Worm (Caenorhabditis elegans) whole organism, young adult: ENCODE results near the gene clec-233.

ENCODE experiments used
- B0019.2 ChIP-seq: fragments of 200-800 bp; sonication (Bioruptor generic); conservative IDR thresholded peaks from 2 replicates; pipeline ENCODE4 v1.3.6; 2022; ENCODE audit warnings: missing genetic modification reagents, missing genetic modification characterization, missing compliant biosample characterization
- ama-1 ChIP-seq, 3 experiments: fragments of 150-350 bp in 1 of 3; sonication (generic microtip) in 2 of 3; optimal IDR thresholded peaks; 2 replicates each; lab custom pipeline; 2014 to 2018; ENCODE audit warnings: missing biosample characterization in 2 of 3, missing genetic modification characterization in 2 of 3, missing genetic modification reagents in 2 of 3
- attf-5 ChIP-seq: fragments of 200-800 bp; sonication (Bioruptor generic); optimal IDR thresholded peaks from 2 replicates; lab custom pipeline; 2018; ENCODE audit warnings: mild to moderate bottlenecking, missing genetic modification characterization, missing compliant biosample characterization
- cebp-2 ChIP-seq: fragments of 200-800 bp; sonication (Bioruptor generic); IDR thresholded peaks from 2 replicates; pipeline ENCODE4 v1.3.6; 2022; ENCODE audit warnings: missing genetic modification characterization, missing compliant biosample characterization
- ceh-27 ChIP-seq: fragments of 200-800 bp; sonication (Bioruptor generic); optimal IDR thresholded peaks from 2 replicates; lab custom pipeline; 2018; ENCODE audit warnings: mild to moderate bottlenecking, missing genetic modification characterization, moderate library complexity, missing compliant biosample characterization
- lag-1 ChIP-seq: fragments of 200-800 bp; sonication (Bioruptor generic); IDR thresholded peaks from 2 replicates; pipeline ENCODE4 v1.3.6; 2022; ENCODE audit warnings: missing genetic modification reagents, missing genetic modification characterization, missing compliant biosample characterization
- nfya-1 ChIP-seq: sonication (generic microtip); optimal IDR thresholded peaks from 2 replicates; lab custom pipeline; 2017; ENCODE audit warnings: antibody characterized with exemption, missing compliant biosample characterization, missing genetic modification characterization, borderline replicate concordance; ENCODE audit not compliant: insufficient read depth
- pha-4 ChIP-seq: fragments of 150-350 bp; sonication (generic microtip); optimal IDR thresholded peaks from 2 replicates; lab custom pipeline; 2014; ENCODE audit warnings: missing biosample characterization, missing genetic modification reagents, missing genetic modification characterization
- repo-1 ChIP-seq: sonication (generic microtip); optimal IDR thresholded peaks from 2 replicates; lab custom pipeline; 2017; ENCODE audit warnings: mild to moderate bottlenecking, missing genetic modification characterization, missing compliant biosample characterization
- snpc-1.1 ChIP-seq: sonication (generic microtip); optimal IDR thresholded peaks from 2 replicates; lab custom pipeline; 2017; ENCODE audit warnings: missing genetic modification characterization, mild to moderate bottlenecking, missing compliant biosample characterization, antibody characterized with exemption, moderate library complexity, missing genotype, missing genetic modification reagents; ENCODE audit not compliant: insufficient read depth
- snpc-3.4 ChIP-seq: sonication (generic microtip); optimal IDR thresholded peaks from 2 replicates; lab custom pipeline; 2017; ENCODE audit warnings: missing genetic modification characterization, mild to moderate bottlenecking, missing compliant biosample characterization, antibody characterized with exemption, moderate library complexity, missing genotype, missing genetic modification reagents
- unc-62 ChIP-seq: fragments of 150-350 bp; optimal IDR thresholded peaks from 2 replicates; lab custom pipeline; 2014; ENCODE audit warnings: missing biosample characterization, missing genetic modification reagents, missing genetic modification characterization
- ztf-25 ChIP-seq: fragments of 200-800 bp; sonication (Bioruptor generic); IDR thresholded peaks from 2 replicates; pipeline ENCODE4 v1.3.6; 2022; ENCODE audit warnings: missing genetic modification reagents, missing genetic modification characterization, missing compliant biosample characterization

ce11 chrV:16214505-16214904 lies 19.2 kb upstream of the clec-233 start, which contains the start of gene F11A5.9:
- TF ChIP-seq pha-4 (tag; lab: Kevin White, UChicago) (no peak), snpc-1.1 (tag; lab: Kevin White, UChicago) (no peak), repo-1 (tag; lab: Kevin White, UChicago) (no peak), unc-62 (GFP tag; lab: Kevin White, UChicago) (no peak), nfya-1 (no peak), cebp-2 (GFP tag; lab: Robert Waterston, UW) (no peak), snpc-3.4 (no peak), attf-5 (GFP tag; lab: Kevin White, UChicago) (no peak), ama-1 (optimal IDR thresholded peaks at IDR 0.05; lab: Kevin White, UChicago) (no peak), ama-1 (GFP tag; optimal IDR thresholded peaks at IDR 0.05; lab: Kevin White, UChicago) (no peak), ztf-25 (GFP tag; lab: Robert Waterston, UW) (no peak), ceh-27 (GFP tag; lab: Kevin White, UChicago) (no peak), B0019.2 (GFP tag; lab: Robert Waterston, UW) (no peak), lag-1 (GFP tag; lab: Robert Waterston, UW) (no peak)
